Fruit fly (Drosophila melanogaster): Measurements from ENCODE around the gene Cbs.

Cbs gene

dm6 chrX:21060579-21060978 is 15.6 kb downstream of the Cbs start:
- no peak for TF ChIP-seq OdsH (GFP tag; optimal IDR thresholded peaks at IDR 0.05)
- peak; percentile 55 for TF ChIP-seq Myc (optimal IDR thresholded peaks at IDR 0.05)
- peak; percentile 71 for TF ChIP-seq psq (GFP tag; optimal IDR thresholded peaks at IDR 0.05)
- TF ChIP-seq Jra (GFP tag; optimal IDR thresholded peaks at IDR 0.05) = no peak

dm6 chrX:21064927-21065326 is 20.0 kb downstream of the Cbs start:
- TF ChIP-seq br (GFP tag; optimal IDR thresholded peaks at IDR 0.05) (peak; percentile 96), Hr78 (GFP tag; optimal IDR thresholded peaks at IDR 0.05) (no peak), OdsH (GFP tag; optimal IDR thresholded peaks at IDR 0.05) (peak; percentile 95), sage (GFP tag; optimal IDR thresholded peaks at IDR 0.05) (peak; percentile 93), tai (GFP tag; optimal IDR thresholded peaks at IDR 0.05) (peak; percentile 91), rgr (GFP tag; optimal IDR thresholded peaks at IDR 0.05) (peak; percentile 97), h (GFP tag; optimal IDR thresholded peaks at IDR 0.05) (peak; percentile 98), brk (GFP tag; optimal IDR thresholded peaks at IDR 0.05) (peak; percentile 89), CG32264 (GFP tag; optimal IDR thresholded peaks at IDR 0.05) (peak; percentile 94), dsf (GFP tag; optimal IDR thresholded peaks at IDR 0.05; ENCODE audit: borderline replicate concordance) (peak; percentile 71), lola (GFP tag; optimal IDR thresholded peaks at IDR 0.05) (no peak), Hr83 (GFP tag; optimal IDR thresholded peaks at IDR 0.05; ENCODE audit: poor library complexity, severe bottlenecking) (peak; percentile 64), psq (GFP tag; optimal IDR thresholded peaks at IDR 0.05) (peak; percentile 90), sv (GFP tag; optimal IDR thresholded peaks at IDR 0.05) (no peak), Sp1 (GFP tag; optimal IDR thresholded peaks at IDR 0.05) (peak; percentile 94), fru (GFP tag; optimal IDR thresholded peaks at IDR 0.05) (peak; percentile 94), pan (optimal IDR thresholded peaks at IDR 0.05) (no peak), CG9705 (GFP tag; optimal IDR thresholded peaks at IDR 0.05) (peak; percentile 85), usp (GFP tag; optimal IDR thresholded peaks at IDR 0.05) (no peak), woc (GFP tag; optimal IDR thresholded peaks at IDR 0.05) (peak; percentile 86), GATAd (GFP tag; optimal IDR thresholded peaks at IDR 0.05) (peak; percentile 87), ey (GFP tag; optimal IDR thresholded peaks at IDR 0.05) (peak; percentile 97), dmrt93B (GFP tag; optimal IDR thresholded peaks at IDR 0.05) (peak; percentile 91), Myc (optimal IDR thresholded peaks at IDR 0.05) (no peak), foxo (GFP tag; optimal IDR thresholded peaks at IDR 0.05) (peak; percentile 90 to 97), Jra (GFP tag; optimal IDR thresholded peaks at IDR 0.05) (peak; percentile 87), CrebA (GFP tag; optimal IDR thresholded peaks at IDR 0.05; ENCODE audit: borderline replicate concordance) (peak; percentile 90), Rel (GFP tag; optimal IDR thresholded peaks at IDR 0.05) (peak; percentile 91), Rel (tag; optimal IDR thresholded peaks at IDR 0.05) (peak; percentile 91), HLH106 (tag; optimal IDR thresholded peaks at IDR 0.05) (peak; percentile 94), Vsx2 (GFP tag; optimal IDR thresholded peaks at IDR 0.05; ENCODE audit: partially characterized antibody) (no peak), dl (GFP tag; optimal IDR thresholded peaks at IDR 0.05; ENCODE audit: insufficient read depth in 1 of 2, partially characterized antibody in 2 of 2) (no peak), Hnf4 (GFP tag; optimal IDR thresholded peaks at IDR 0.05) (peak; percentile 98), jim (GFP tag; optimal IDR thresholded peaks at IDR 0.05) (no peak), Mio (GFP tag; optimal IDR thresholded peaks at IDR 0.05) (peak; percentile 83)

- TF ChIP-seq Hr83 (GFP tag; optimal IDR thresholded peaks at IDR 0.05; ENCODE audit: poor library complexity, severe bottlenecking) (peak; percentile 1), usp (GFP tag; optimal IDR thresholded peaks at IDR 0.05) (no peak)
Observed at dm6 chrX:21065775-21066174, 20.8 kb downstream of the Cbs start.

- TF ChIP-seq Dif (GFP tag; optimal IDR thresholded peaks at IDR 0.05; ENCODE audit: partially characterized antibody) (peak; percentile 57), Rel (GFP tag; optimal IDR thresholded peaks at IDR 0.05) (no peak), Rel (tag; optimal IDR thresholded peaks at IDR 0.05) (peak; percentile 7), Hr83 (GFP tag; optimal IDR thresholded peaks at IDR 0.05; ENCODE audit: poor library complexity, severe bottlenecking) (no peak), dl (GFP tag; optimal IDR thresholded peaks at IDR 0.05; ENCODE audit: insufficient read depth in 1 of 2, partially characterized antibody in 2 of 2) (peak; percentile 24 to 61), dsf (GFP tag; optimal IDR thresholded peaks at IDR 0.05; ENCODE audit: borderline replicate concordance) (no peak)
Observed at dm6 chrX:21067474-21067873, 22.5 kb downstream of the Cbs start, which contains the start of gene CG32512. Gene CG32512 (minus strand): TSS chrX:21067540.

Data from whole organism, wandering third instar larva.